Fruit fly (Drosophila melanogaster): Measurements from ENCODE around the gene CG11037.

CG11037 gene

DNA sequence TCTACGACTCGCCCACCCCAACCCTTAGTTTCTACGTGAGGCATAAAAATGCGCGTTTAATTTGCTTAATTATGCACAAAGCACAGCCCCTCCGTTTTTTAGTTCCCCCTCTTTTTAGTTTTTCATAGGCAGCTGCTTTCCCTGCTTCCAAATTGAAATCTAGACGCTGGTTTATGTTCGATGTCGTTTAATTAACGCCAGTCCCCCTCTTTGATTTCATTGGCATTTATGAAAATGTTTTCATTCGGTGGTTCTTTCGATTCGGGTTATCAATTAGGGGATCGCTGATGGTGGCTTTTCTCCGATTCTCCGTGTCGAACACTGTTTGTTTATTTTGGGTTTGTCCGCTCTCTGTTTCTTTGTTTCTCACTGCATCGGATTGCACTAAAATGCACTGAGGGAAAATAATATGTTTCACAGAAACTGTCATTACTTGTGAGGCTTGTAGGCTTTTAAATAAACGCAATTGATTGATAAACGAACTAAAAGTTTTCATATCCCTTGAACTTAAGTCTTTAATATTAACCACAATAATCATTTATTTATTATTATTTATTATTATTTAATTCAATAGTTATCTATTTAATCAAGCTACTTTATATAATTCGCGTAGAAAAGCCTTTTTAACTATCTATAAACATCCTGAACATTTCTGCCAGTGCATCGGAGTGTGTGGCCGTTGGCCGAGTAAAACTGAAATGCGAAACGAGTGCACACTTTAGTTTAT is 31.0 kb downstream of the CG11037 start (continued):
- no peak for TF ChIP-seq CG16863 (GFP tag; optimal IDR thresholded peaks at IDR 0.05)
- TF ChIP-seq Deaf1 (tag; optimal IDR thresholded peaks at IDR 0.05): peak; percentile 10
- no peak for TF ChIP-seq ci (GFP tag; IDR thresholded peaks at IDR 0.05)
- TF ChIP-seq CG1024 (GFP tag; IDR thresholded peaks at IDR 0.05): no peak
- TF ChIP-seq CG8290 (GFP tag; optimal IDR thresholded peaks at IDR 0.05): no peak
- TF ChIP-seq CG8290 (tag; optimal IDR thresholded peaks at IDR 0.05): no peak
- no peak for TF ChIP-seq Dref (GFP tag; IDR thresholded peaks at IDR 0.05)
- TF ChIP-seq Max (GFP tag; optimal IDR thresholded peaks at IDR 0.05): no peak
- no peak for TF ChIP-seq gt (GFP tag; IDR thresholded peaks at IDR 0.05)
- no peak for TF ChIP-seq sd (tag; optimal IDR thresholded peaks at IDR 0.05)
- no peak for TF ChIP-seq CG8765 (GFP tag; IDR thresholded peaks at IDR 0.05)
- no peak for TF ChIP-seq Chrac-16 (GFP tag; optimal IDR thresholded peaks at IDR 0.05)
- no peak for TF ChIP-seq CG12744 (GFP tag; optimal IDR thresholded peaks at IDR 0.05)
- TF ChIP-seq gce (GFP tag; IDR thresholded peaks at IDR 0.05): no peak
- TF ChIP-seq Ets65A (GFP tag): no peak
- TF ChIP-seq CG15514 (GFP tag; optimal IDR thresholded peaks at IDR 0.05): no peak
- peak; percentile 47 for TF ChIP-seq CG10209 (GFP tag; optimal IDR thresholded peaks at IDR 0.05)
- TF ChIP-seq Fer3 (tag; optimal IDR thresholded peaks at IDR 0.05): no peak
- TF ChIP-seq unc-4 (GFP tag; IDR thresholded peaks at IDR 0.05; ENCODE audit: partially characterized antibody): no peak
- TF ChIP-seq unpg (GFP tag; optimal IDR thresholded peaks at IDR 0.05): peak; percentile 61
- no peak for TF ChIP-seq CG3995 (GFP tag; optimal IDR thresholded peaks at IDR 0.05)
- peak; percentile 64 for TF ChIP-seq CG2678 (tag; optimal IDR thresholded peaks at IDR 0.05)
- no peak for TF ChIP-seq CG8089 (GFP tag; optimal IDR thresholded peaks at IDR 0.05)
- no peak for TF ChIP-seq CHES-1-like (GFP tag; optimal IDR thresholded peaks at IDR 0.05)
- TF ChIP-seq CG17568 (GFP tag; optimal IDR thresholded peaks at IDR 0.05): no peak
- TF ChIP-seq tin (GFP tag; optimal IDR thresholded peaks at IDR 0.05): peak; percentile 19
- TF ChIP-seq grau (tag; optimal IDR thresholded peaks at IDR 0.05): peak; percentile 55
- no peak for TF ChIP-seq Ravus (GFP tag; IDR thresholded peaks at IDR 0.05)
- TF ChIP-seq gsb (GFP tag; IDR thresholded peaks at IDR 0.05): no peak
- no peak for TF ChIP-seq CG17912 (GFP tag; optimal IDR thresholded peaks at IDR 0.05)
- no peak for TF ChIP-seq mld (GFP tag; IDR thresholded peaks at IDR 0.05; ENCODE audit: partially characterized antibody)
- TF ChIP-seq Kr (GFP tag; optimal IDR thresholded peaks at IDR 0.05): no peak
- no peak for TF ChIP-seq CG10462 (GFP tag; optimal IDR thresholded peaks at IDR 0.05)
- TF ChIP-seq caup (GFP tag; optimal IDR thresholded peaks at IDR 0.05; ENCODE audit: severe bottlenecking): no peak
- no peak for TF ChIP-seq lab (GFP tag; optimal IDR thresholded peaks at IDR 0.05)
- TF ChIP-seq dysf (GFP tag; IDR thresholded peaks at IDR 0.05): no peak; the same call in 2 of the 3 replicates
- TF ChIP-seq fu2 (GFP tag; optimal IDR thresholded peaks at IDR 0.05): no peak
- no peak for TF ChIP-seq CG12236 (GFP tag; optimal IDR thresholded peaks at IDR 0.05)
- no peak for TF ChIP-seq Meics (GFP tag; optimal IDR thresholded peaks at IDR 0.05)
- TF ChIP-seq E2f2 (GFP tag; IDR thresholded peaks at IDR 0.05): no peak
- TF ChIP-seq dan (GFP tag; IDR thresholded peaks at IDR 0.05): no peak
- no peak for TF ChIP-seq CG4820 (GFP tag; optimal IDR thresholded peaks at IDR 0.05)
- no peak for TF ChIP-seq CG4730 (GFP tag; IDR thresholded peaks at IDR 0.05)
- no peak for TF ChIP-seq Fer2 (tag; optimal IDR thresholded peaks at IDR 0.05)
- no peak for TF ChIP-seq sqz (GFP tag; optimal IDR thresholded peaks at IDR 0.05)
- TF ChIP-seq CG4707 (GFP tag; optimal IDR thresholded peaks at IDR 0.05): no peak
- TF ChIP-seq GATAe (GFP tag; conservative IDR thresholded peaks at IDR 0.05): no peak
- no peak for TF ChIP-seq knrl (GFP tag; IDR thresholded peaks at IDR 0.05; ENCODE audit: partially characterized antibody)
- TF ChIP-seq CG5180 (GFP tag; optimal IDR thresholded peaks at IDR 0.05): no peak
- no peak for TF ChIP-seq Bgb (GFP tag; IDR thresholded peaks at IDR 0.05; ENCODE audit: partially characterized antibody)
- no peak for TF ChIP-seq Poxn (GFP tag; IDR thresholded peaks at IDR 0.05)
